Worm (Caenorhabditis elegans) whole organism, midembryonic: ENCODE measurements around the gene Y22D7AL.9.

Source experiments
- T22C8.4 ChIP-seq: fragments of 200-800 bp; sonication (Bioruptor generic); IDR thresholded peaks from 2 replicates; pipeline ENCODE4 v1.3.6; 2022; ENCODE audit warnings: missing genetic modification characterization, missing compliant biosample characterization
- cog-1 ChIP-seq: sonication (generic microtip); optimal IDR thresholded peaks from 2 replicates; lab custom pipeline; 2016; ENCODE audit warnings: missing genetic modification characterization, missing compliant biosample characterization
- flt-1 ChIP-seq: fragments of 200-800 bp; sonication (Bioruptor generic); IDR thresholded peaks from 2 replicates; pipeline ENCODE4 v1.3.6; 2022; ENCODE audit warnings: missing genetic modification characterization, missing compliant biosample characterization
- klf-2 ChIP-seq: fragments of 200-800 bp; sonication (Bioruptor generic); conservative IDR thresholded peaks from 2 replicates; pipeline ENCODE4 v1.3.6; 2022; ENCODE audit warnings: missing genetic modification reagents, missing genetic modification characterization, missing compliant biosample characterization
- ref-1 ChIP-seq: fragments of 200-800 bp; sonication (Bioruptor generic); conservative IDR thresholded peaks from 2 replicates; pipeline ENCODE4 v1.3.6; 2022; ENCODE audit warnings: missing genetic modification reagents, missing genetic modification characterization, missing compliant biosample characterization
- tab-1 ChIP-seq: fragments of 200-800 bp; sonication (Bioruptor generic); IDR thresholded peaks from 2 replicates; pipeline ENCODE4 v1.3.6; 2022; ENCODE audit warnings: missing genetic modification characterization, missing compliant biosample characterization
- ztf-23 ChIP-seq: fragments of 200-800 bp; sonication (Bioruptor generic); IDR thresholded peaks from 2 replicates; pipeline ENCODE4 v1.3.6; 2022; ENCODE audit warnings: missing genetic modification reagents, missing genetic modification characterization, missing compliant biosample characterization
- ztf-29 ChIP-seq: fragments of 200-800 bp; sonication (Bioruptor generic); IDR thresholded peaks from 2 replicates; pipeline ENCODE4 v1.3.6; 2022; ENCODE audit warnings: missing genetic modification reagents, missing genetic modification characterization, missing compliant biosample characterization

- TF ChIP-seq flt-1 (GFP tag; lab: Robert Waterston, UW): no peak
- no peak for TF ChIP-seq ref-1
- no peak for TF ChIP-seq ztf-23 (GFP tag; lab: Robert Waterston, UW)
- no peak for TF ChIP-seq tab-1 (GFP tag; lab: Robert Waterston, UW)
- TF ChIP-seq cog-1: no peak
- no peak for TF ChIP-seq klf-2 (GFP tag; lab: Robert Waterston, UW)
- TF ChIP-seq ztf-29: no peak
- no peak for TF ChIP-seq T22C8.4 (GFP tag; lab: Robert Waterston, UW)
Measured at ce11 chrIII:1662405-1662804, 48.6 kb upstream of the Y22D7AL.9 start.
